Fruit fly (Drosophila melanogaster) whole organism, embryonic: ENCODE data around the gene qless.

Experiments
- Atf-2 ChIP-seq: fragments of 200-800 bp; sonication (Bioruptor generic); optimal IDR thresholded peaks from 2 replicates; lab custom pipeline; 2016; ENCODE audit warnings: missing biosample characterization, missing genetic modification characterization
- CG10654 ChIP-seq: fragments of 200-800 bp; sonication (Bioruptor generic); optimal IDR thresholded peaks from 2 replicates; lab custom pipeline; 2016; ENCODE audit warnings: missing biosample characterization, missing genetic modification characterization
- CG17568 ChIP-seq: fragments of 200-800 bp; sonication (Bioruptor generic); optimal IDR thresholded peaks from 2 replicates; lab custom pipeline; 2018; ENCODE audit warnings: missing biosample characterization, mild to moderate bottlenecking, missing genetic modification characterization, moderate library complexity
- CG6854 ChIP-seq: fragments of 200-800 bp; sonication (Bioruptor generic); optimal IDR thresholded peaks from 3 replicates; lab custom pipeline; 2017; ENCODE audit warnings: missing biosample characterization, mild to moderate bottlenecking, missing genetic modification characterization
- CG7928 ChIP-seq: fragments of 200-800 bp; sonication (Bioruptor generic); optimal IDR thresholded peaks from 2 replicates; lab custom pipeline; 2017; ENCODE audit warnings: missing biosample characterization, mild to moderate bottlenecking, missing genetic modification characterization
- Fer3 ChIP-seq: fragments of 200-800 bp; sonication (Bioruptor generic); optimal IDR thresholded peaks from 2 replicates; lab custom pipeline; 2018; ENCODE audit warnings: missing biosample characterization, mild to moderate bottlenecking, missing genetic modification characterization, moderate library complexity
- Lpt ChIP-seq: fragments of >200 bp; optimal IDR thresholded peaks from 2 replicates; lab custom pipeline; 2018; ENCODE audit warnings: missing biosample characterization, missing genetic modification characterization
- fd102C ChIP-seq: fragments of 200-800 bp; sonication (Bioruptor generic); optimal IDR thresholded peaks from 2 replicates; lab custom pipeline; 2018; ENCODE audit warnings: missing biosample characterization, mild to moderate bottlenecking, missing genetic modification characterization, moderate library complexity

DNA sequence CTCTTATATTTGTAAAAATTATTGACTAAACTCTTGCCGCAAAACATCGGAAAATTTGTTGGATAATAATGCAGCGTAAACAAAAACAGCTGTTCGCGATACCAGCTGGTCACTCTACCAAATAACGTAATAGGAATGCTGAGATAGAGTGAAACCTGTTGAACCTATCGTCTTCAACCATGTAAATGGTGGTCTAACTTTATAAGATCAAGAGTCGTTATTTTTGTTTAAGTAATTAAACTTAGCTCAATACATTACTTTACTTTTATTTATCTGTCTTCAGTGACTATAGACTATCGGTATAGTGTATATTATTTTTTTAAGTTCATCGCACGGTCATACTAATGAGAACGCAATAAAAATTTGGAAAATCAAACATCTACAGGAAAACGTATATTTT, 2.4 kb upstream of the qless start, which contains the start of the genes CG1750 and spn-F:
- TF ChIP-seq fd102C (GFP tag; lab: Kevin White, UChicago): no peak
- no peak for TF ChIP-seq CG7928 (GFP tag; lab: Kevin White, UChicago)
- no peak for TF ChIP-seq CG17568 (GFP tag; lab: Kevin White, UChicago)
- no peak for TF ChIP-seq Fer3 (tag; lab: Kevin White, UChicago)
- no peak for TF ChIP-seq CG6854 (GFP tag; lab: Kevin White, UChicago)
- no peak for TF ChIP-seq Lpt (GFP tag; lab: Kevin White, UChicago)
- no peak for TF ChIP-seq Atf-2 (GFP tag; lab: Kevin White, UChicago)
- TF ChIP-seq CG10654: no peak
